Fruit fly (Drosophila melanogaster) Kc167 (cell line): ENCODE results near the gene Hr78.

Source experiments
- Myc ChIP-seq: fragments of >200 bp; optimal IDR thresholded peaks from 2 replicates; lab custom pipeline; 2017; ENCODE audit warnings: missing external identifiers
- Sin3A ChIP-seq: fragments of >200 bp; optimal IDR thresholded peaks from 2 replicates; lab custom pipeline; 2018; ENCODE audit warnings: missing external identifiers
- h ChIP-seq: fragments of >200 bp; optimal IDR thresholded peaks from 3 replicates; lab custom pipeline; 2018; ENCODE audit warnings: missing external identifiers
- insv ChIP-seq: fragments of >200 bp; optimal IDR thresholded peaks from 3 replicates; lab custom pipeline; 2018; ENCODE audit warnings: missing external identifiers

DNA sequence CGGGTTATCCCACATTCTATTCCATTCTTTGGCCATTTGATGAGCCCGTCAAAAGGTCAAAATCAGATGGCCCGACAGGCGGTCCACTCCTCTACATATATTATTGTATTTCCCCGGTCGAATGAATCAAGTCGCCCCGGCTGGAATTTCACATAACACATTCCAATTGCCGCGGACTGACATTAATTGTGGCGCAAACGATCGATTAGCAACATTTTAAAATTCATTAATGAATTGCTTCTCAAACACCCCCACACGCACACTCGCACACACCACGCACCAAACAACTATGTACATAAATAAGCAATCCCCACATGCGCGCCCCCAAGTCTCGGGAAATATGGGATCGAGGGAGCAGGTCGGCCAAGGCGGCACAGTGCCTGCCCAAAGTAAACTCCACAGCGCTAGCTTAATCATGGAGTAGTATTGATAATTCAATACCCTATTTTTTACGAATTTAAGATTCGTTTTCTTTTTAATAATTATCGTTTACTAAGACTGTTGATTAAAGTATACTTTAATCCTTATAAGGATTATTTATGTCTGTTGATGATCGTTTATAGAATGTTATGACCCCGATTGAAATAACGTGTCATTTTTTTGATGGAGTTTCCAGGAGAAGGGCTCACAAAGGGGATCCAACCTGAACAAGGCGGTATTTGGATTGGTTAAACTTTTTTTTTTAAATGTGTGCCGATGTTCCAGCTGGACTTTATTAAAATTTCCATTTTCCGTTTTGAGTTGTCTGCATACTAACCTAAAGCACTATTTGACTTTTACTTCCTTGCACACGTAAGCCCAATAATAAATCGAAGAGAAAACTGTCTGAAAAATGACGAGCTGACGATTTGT, 31.8 kb downstream of the Hr78 start:
- TF ChIP-seq Sin3A (no peak), h (lab: Kevin White, UChicago) (no peak), Myc (lab: Kevin White, UChicago) (no peak), insv (lab: Kevin White, UChicago) (no peak)
